Fruit fly (Drosophila melanogaster) whole organism, embryonic: ENCODE data around the gene CG10353.

ENCODE experiments used
- CG11398 ChIP-seq: fragments of 200-800 bp; sonication (Bioruptor generic); optimal IDR thresholded peaks from 2 replicates; lab custom pipeline; 2016; ENCODE audit warnings: missing biosample characterization, missing genetic modification characterization
- CG11456 ChIP-seq: fragments of 200-800 bp; sonication (Bioruptor generic); IDR thresholded peaks from 3 replicates; pipeline ENCODE4 v1.3.6; 2022; ENCODE audit warnings: missing biosample characterization, missing genetic modification characterization
- CG12236 ChIP-seq: fragments of 200-800 bp; sonication (Bioruptor generic); optimal IDR thresholded peaks from 2 replicates; lab custom pipeline; 2016; ENCODE audit warnings: missing biosample characterization, missing genetic modification characterization
- CG12391 ChIP-seq: fragments of 200-800 bp; sonication (Bioruptor generic); optimal IDR thresholded peaks from 3 replicates; lab custom pipeline; 2018; ENCODE audit warnings: missing biosample characterization, mild to moderate bottlenecking, missing genetic modification characterization, moderate library complexity
- CG15269 ChIP-seq: fragments of 200-800 bp; sonication (Bioruptor generic); optimal IDR thresholded peaks from 2 replicates; lab custom pipeline; 2018; ENCODE audit warnings: missing biosample characterization, mild to moderate bottlenecking, missing genetic modification characterization, moderate library complexity
- CG17359 ChIP-seq: fragments of 200-800 bp; sonication (Bioruptor generic); optimal IDR thresholded peaks from 3 replicates; lab custom pipeline; 2018; ENCODE audit warnings: missing biosample characterization, mild to moderate bottlenecking, missing genetic modification characterization, moderate library complexity
- CG17612 ChIP-seq: fragments of 200-800 bp; sonication (Bioruptor generic); IDR thresholded peaks from 2 replicates; pipeline ENCODE4 v1.3.6; 2022; ENCODE audit warnings: missing biosample characterization, missing genetic modification characterization
- CG18476 ChIP-seq: fragments of 200-800 bp; sonication (Bioruptor generic); optimal IDR thresholded peaks from 2 replicates; lab custom pipeline; 2016; ENCODE audit warnings: missing biosample characterization, mild to moderate bottlenecking, missing genetic modification characterization
- CG18764 ChIP-seq: fragments of 200-800 bp; sonication (Bioruptor generic); optimal IDR thresholded peaks from 3 replicates; lab custom pipeline; 2016; ENCODE audit warnings: missing biosample characterization, missing genetic modification characterization
- CG2129 ChIP-seq: fragments of 200-800 bp; sonication (Bioruptor generic); IDR thresholded peaks from 2 replicates; pipeline ENCODE4 v1.3.6; 2022; ENCODE audit warnings: missing biosample characterization, missing genetic modification characterization; ENCODE audit not compliant: partially characterized antibody
- CG30431 ChIP-seq: fragments of 200-800 bp; sonication (Bioruptor generic); optimal IDR thresholded peaks from 2 replicates; lab custom pipeline; 2017; ENCODE audit warnings: missing biosample characterization, missing genetic modification characterization
- CG3163 ChIP-seq: fragments of 200-800 bp; sonication (Bioruptor generic); optimal IDR thresholded peaks from 3 replicates; lab custom pipeline; 2016; ENCODE audit warnings: missing biosample characterization, missing genetic modification characterization
- CG3726 ChIP-seq: fragments of 200-800 bp; sonication (Bioruptor generic); IDR thresholded peaks from 3 replicates; pipeline ENCODE4, ENCODE4 v1.3.6; 2022; ENCODE audit warnings: missing biosample characterization, missing genetic modification characterization
- CG4617 ChIP-seq: fragments of 200-800 bp; sonication (Bioruptor generic); optimal IDR thresholded peaks from 3 replicates; lab custom pipeline; 2016; ENCODE audit warnings: missing biosample characterization, missing genetic modification characterization, borderline replicate concordance
- CG4707 ChIP-seq: fragments of 200-800 bp; sonication (Bioruptor generic); optimal IDR thresholded peaks from 2 replicates; lab custom pipeline; 2018; ENCODE audit warnings: missing biosample characterization, mild to moderate bottlenecking, missing genetic modification characterization, moderate library complexity
- CG6654 ChIP-seq: fragments of 200-800 bp; sonication (Bioruptor generic); optimal IDR thresholded peaks from 2 replicates; lab custom pipeline; 2017; ENCODE audit warnings: missing biosample characterization, mild to moderate bottlenecking, missing genetic modification characterization
- CG6765 ChIP-seq: fragments of 200-800 bp; sonication (Bioruptor generic); optimal IDR thresholded peaks from 3 replicates; lab custom pipeline; 2017; ENCODE audit warnings: missing biosample characterization, mild to moderate bottlenecking, missing genetic modification characterization
- CG7556 ChIP-seq: fragments of 200-800 bp; sonication (Bioruptor generic); optimal IDR thresholded peaks from 2 replicates; lab custom pipeline; 2017; ENCODE audit warnings: missing biosample characterization, mild to moderate bottlenecking, missing genetic modification characterization
- CG7928 ChIP-seq: fragments of 200-800 bp; sonication (Bioruptor generic); optimal IDR thresholded peaks from 2 replicates; lab custom pipeline; 2017; ENCODE audit warnings: missing biosample characterization, mild to moderate bottlenecking, missing genetic modification characterization
- CG8290 ChIP-seq, 3 experiments: fragments of 200-800 bp; sonication (Bioruptor generic); optimal IDR thresholded peaks; 2 replicates each; lab custom pipeline; 2016 to 2019; ENCODE audit warnings: missing biosample characterization in 3 of 3, missing genetic modification characterization in 3 of 3, mild to moderate bottlenecking in 2 of 3, moderate library complexity in 1 of 3
- CG8359 ChIP-seq: fragments of 200-800 bp; sonication (Bioruptor generic); optimal IDR thresholded peaks from 2 replicates; lab custom pipeline; 2017; ENCODE audit warnings: missing biosample characterization, mild to moderate bottlenecking, missing genetic modification characterization, borderline replicate concordance
- CTCF ChIP-seq: fragments of 200-800 bp; sonication (Bioruptor generic); optimal IDR thresholded peaks from 2 replicates; lab custom pipeline; 2017; ENCODE audit warnings: missing biosample characterization, mild to moderate bottlenecking, missing genetic modification characterization, moderate library complexity
- Dbx ChIP-seq: fragments of 200-800 bp; sonication (Bioruptor generic); IDR thresholded peaks from 3 replicates; pipeline ENCODE4 v1.3.6; 2022; ENCODE audit warnings: missing biosample characterization, missing genetic modification characterization
- Dek ChIP-seq: fragments of 200-800 bp; sonication (Bioruptor generic); optimal IDR thresholded peaks from 3 replicates; lab custom pipeline; 2019; ENCODE audit warnings: missing biosample characterization, mild to moderate bottlenecking, missing genetic modification characterization, moderate library complexity
- Dip3 ChIP-seq: fragments of 200-800 bp; sonication (Bioruptor generic); optimal IDR thresholded peaks from 3 replicates; lab custom pipeline; 2016; ENCODE audit warnings: missing biosample characterization, missing genetic modification characterization
- Doc3 ChIP-seq: fragments of 200-800 bp; sonication (Bioruptor generic); IDR thresholded peaks from 3 replicates; pipeline ENCODE4 v1.3.6; 2022; ENCODE audit warnings: missing biosample characterization, missing genetic modification characterization; ENCODE audit not compliant: partially characterized antibody
- Dp ChIP-seq: fragments of 200-800 bp; sonication (Bioruptor generic); optimal IDR thresholded peaks from 2 replicates; lab custom pipeline; 2018; ENCODE audit warnings: missing biosample characterization, mild to moderate bottlenecking, missing genetic modification characterization, moderate library complexity
- Hmx ChIP-seq: fragments of 200-800 bp; sonication (Bioruptor generic); optimal IDR thresholded peaks from 2 replicates; lab custom pipeline; 2016; ENCODE audit warnings: missing biosample characterization, missing genetic modification characterization
- Mes4 ChIP-seq: fragments of 200-800 bp; sonication (Bioruptor generic); optimal IDR thresholded peaks from 2 replicates; lab custom pipeline; 2016; ENCODE audit warnings: missing biosample characterization, missing genetic modification characterization
- Mrtf ChIP-seq: fragments of 200-800 bp; sonication (Bioruptor generic); IDR thresholded peaks from 3 replicates; pipeline ENCODE4 v1.3.6; 2022; ENCODE audit warnings: missing biosample characterization, missing genetic modification characterization
- Myb ChIP-seq: fragments of 200-800 bp; sonication (Bioruptor generic); optimal IDR thresholded peaks from 2 replicates; lab custom pipeline; 2016; ENCODE audit warnings: missing biosample characterization, missing genetic modification characterization
- NC2β ChIP-seq: fragments of 200-800 bp; sonication (Bioruptor generic); optimal IDR thresholded peaks from 2 replicates; lab custom pipeline; 2016; ENCODE audit warnings: missing biosample characterization, missing genetic modification characterization
- Ptx1 ChIP-seq: fragments of 200-800 bp; sonication (Bioruptor generic); IDR thresholded peaks from 2 replicates; pipeline ENCODE4 v1.3.6; 2022; ENCODE audit warnings: missing biosample characterization, missing genetic modification characterization
- Rfx ChIP-seq: fragments of 200-800 bp; sonication (Bioruptor generic); IDR thresholded peaks from 2 replicates; pipeline ENCODE4 v1.3.6; 2022; ENCODE audit warnings: missing biosample characterization, missing genetic modification characterization
- Usf ChIP-seq: fragments of 200-800 bp; sonication (Bioruptor generic); optimal IDR thresholded peaks from 2 replicates; lab custom pipeline; 2017; ENCODE audit warnings: missing genotype, missing biosample characterization, missing genetic modification characterization
- bowl ChIP-seq: fragments of 200-800 bp; sonication (Bioruptor generic); IDR thresholded peaks from 2 replicates; pipeline ENCODE4 v1.3.6; 2022; ENCODE audit warnings: missing biosample characterization, missing genetic modification characterization
- h ChIP-seq: fragments of >200 bp; optimal IDR thresholded peaks from 2 replicates; lab custom pipeline; 2017
- hbn ChIP-seq: fragments of 200-800 bp; sonication (Bioruptor generic); IDR thresholded peaks from 2 replicates; pipeline ENCODE4 v1.3.6; 2022; ENCODE audit warnings: missing biosample characterization, missing genetic modification characterization; ENCODE audit not compliant: partially characterized antibody
- hkb ChIP-seq, 2 experiments: fragments of 200-800 bp in 1 of 2; fragments of >200 bp in 1 of 2; sonication (Bioruptor generic) in 1 of 2; IDR thresholded peaks in 1 of 2; optimal IDR thresholded peaks in 1 of 2; 2 replicates each; pipeline versions ENCODE4 v1.3.6 to Lab custom; 2017 to 2022; ENCODE audit warnings: missing biosample characterization in 1 of 2, missing genetic modification characterization in 1 of 2
- insv ChIP-seq, 2 experiments: fragments of 200-800 bp; sonication (Bioruptor generic); optimal IDR thresholded peaks; 3 replicates each; lab custom pipeline; 2016 to 2018; ENCODE audit warnings: missing biosample characterization in 2 of 2, missing genetic modification characterization in 2 of 2
- lmd ChIP-seq: fragments of 200-800 bp; sonication (Bioruptor generic); IDR thresholded peaks from 2 replicates; pipeline ENCODE4 v1.3.6; 2022; ENCODE audit warnings: missing biosample characterization, missing genetic modification characterization
- mirr ChIP-seq: fragments of 200-800 bp; sonication (Bioruptor generic); optimal IDR thresholded peaks from 3 replicates; lab custom pipeline; 2018; ENCODE audit warnings: missing biosample characterization, mild to moderate bottlenecking, missing genetic modification characterization
- sens-2 ChIP-seq: fragments of 200-800 bp; sonication (Bioruptor generic); IDR thresholded peaks from 2 replicates; pipeline ENCODE4 v1.3.6; 2022; ENCODE audit warnings: missing biosample characterization, missing genetic modification characterization
- sob ChIP-seq: fragments of 200-800 bp; sonication (Bioruptor generic); IDR thresholded peaks from 2 replicates; pipeline ENCODE4 v1.3.6; 2022; ENCODE audit warnings: missing biosample characterization, missing genetic modification characterization
- sr ChIP-seq: fragments of 200-800 bp; sonication (Bioruptor generic); IDR thresholded peaks from 3 replicates; pipeline ENCODE4 v1.3.6; 2022; ENCODE audit warnings: missing biosample characterization, missing genetic modification characterization
- tna ChIP-seq: fragments of 200-800 bp; sonication (Bioruptor generic); IDR thresholded peaks from 2 replicates; pipeline ENCODE4 v1.3.6; 2022; ENCODE audit warnings: missing biosample characterization, missing genetic modification characterization; ENCODE audit not compliant: partially characterized antibody
- toy ChIP-seq: fragments of 200-800 bp; sonication (Bioruptor generic); IDR thresholded peaks from 2 replicates; pipeline ENCODE4 v1.3.6; 2022; ENCODE audit warnings: missing biosample characterization, missing genetic modification characterization
- trh ChIP-seq: fragments of 200-800 bp; sonication (Bioruptor generic); optimal IDR thresholded peaks from 2 replicates; lab custom pipeline; 2016; ENCODE audit warnings: missing biosample characterization, missing genetic modification characterization
- twi ChIP-seq: fragments of 200-800 bp; optimal IDR thresholded peaks from 2 replicates; lab custom pipeline; 2019; ENCODE audit warnings: missing biosample characterization, mild to moderate bottlenecking, missing genetic modification characterization, moderate library complexity
- unpg ChIP-seq: fragments of 200-800 bp; sonication (Bioruptor generic); optimal IDR thresholded peaks from 3 replicates; lab custom pipeline; 2018; ENCODE audit warnings: missing biosample characterization, mild to moderate bottlenecking, missing genetic modification characterization, moderate library complexity

The CG10353 gene

DNA sequence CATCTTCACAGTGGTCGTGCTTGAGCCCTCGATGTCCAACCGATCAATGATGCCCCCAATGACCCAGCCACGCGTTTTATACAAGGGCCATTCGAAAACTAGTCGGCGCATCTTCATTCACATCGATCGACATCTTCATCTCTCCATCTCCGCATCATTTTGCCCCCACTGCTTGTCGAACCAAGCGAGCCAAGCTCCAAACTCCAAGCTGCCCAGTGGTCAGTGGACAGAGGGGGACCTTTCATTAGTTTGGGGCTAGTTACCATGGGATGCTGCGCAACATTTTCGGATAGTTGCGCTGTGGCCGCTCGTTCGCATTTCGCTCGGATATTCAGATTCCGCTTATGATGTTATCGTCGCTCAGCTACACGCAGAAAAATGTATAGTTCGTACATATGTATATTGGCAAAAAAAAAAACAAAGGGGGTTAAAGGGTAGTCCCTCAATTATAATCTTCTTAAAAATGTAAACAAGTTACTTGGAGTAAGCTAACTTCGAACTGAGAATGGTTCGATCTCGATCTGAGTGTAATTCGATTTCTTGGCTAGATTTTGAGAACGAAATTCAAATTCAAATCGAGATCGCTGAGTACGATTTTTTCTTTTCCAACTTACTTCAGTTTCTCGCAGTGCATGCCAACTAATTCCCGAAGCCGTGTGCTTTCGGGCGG is 40.8 kb downstream of the CG10353 start, which contains the start of gene CG15740 (continued):
- TF ChIP-seq sens-2 (GFP tag; lab: Robert Waterston, UW) (no peak), CTCF (no peak), lmd (peak; percentile 72), twi (tag; lab: Kevin White, UChicago) (no peak), Dek (tag; lab: Kevin White, UChicago) (no peak), unpg (GFP tag; lab: Kevin White, UChicago) (peak; percentile 16), CG12236 (GFP tag; lab: Kevin White, UChicago) (no peak), Usf (GFP tag; lab: Kevin White, UChicago) (no peak), CG8290 (GFP tag; optimal IDR thresholded peaks at IDR 0.05; lab: Kevin White, UChicago) (no peak), CG8290 (tag; optimal IDR thresholded peaks at IDR 0.05; lab: Kevin White, UChicago) (no peak), CG4707 (GFP tag; lab: Kevin White, UChicago) (no peak), Mes4 (no peak), Dip3 (no peak), bowl (no peak), sr (GFP tag; lab: Robert Waterston, UW) (no peak), CG4617 (no peak), insv (GFP tag; optimal IDR thresholded peaks at IDR 0.05; lab: Kevin White, UChicago) (no peak), toy (no peak), CG8359 (GFP tag; lab: Kevin White, UChicago) (no peak), Mrtf (GFP tag; lab: Robert Waterston, UW) (no peak), Hmx (no peak), NC2β (GFP tag; lab: Kevin White, UChicago) (no peak), CG15269 (tag; lab: Kevin White, UChicago) (peak; percentile 56), CG12391 (peak; percentile 12), CG11456 (GFP tag; lab: Robert Waterston, UW) (0 out of 3 replicates have a peak, but pooled peaks have one; percentile 9), mirr (no peak), trh (GFP tag; lab: Kevin White, UChicago) (no peak), hkb (optimal IDR thresholded peaks at IDR 0.05; lab: Kevin White, UChicago) (no peak), hkb (GFP tag; IDR thresholded peaks at IDR 0.05; lab: Robert Waterston, UW) (peak; percentile 77), CG7928 (GFP tag; lab: Kevin White, UChicago) (no peak), Myb (GFP tag; lab: Kevin White, UChicago) (no peak), CG2129 (GFP tag; lab: Robert Waterston, UW) (no peak), CG18764 (GFP tag; lab: Kevin White, UChicago) (no peak), CG17612 (GFP tag; lab: Robert Waterston, UW) (no peak), hbn (GFP tag; lab: Robert Waterston, UW) (no peak), Dp (GFP tag; lab: Kevin White, UChicago) (no peak), Rfx (GFP tag; lab: Robert Waterston, UW) (peak; percentile 48; the same call in 1 of the 2 replicates), Dbx (no peak), CG7556 (GFP tag; lab: Kevin White, UChicago) (peak; percentile 47), Ptx1 (peak; percentile 78), CG3163 (no peak), h (lab: Kevin White, UChicago) (no peak), CG30431 (GFP tag; lab: Kevin White, UChicago) (no peak), Doc3 (no peak), sob (GFP tag; lab: Robert Waterston, UW) (peak; percentile 25; the same call in 1 of the 2 replicates), CG18476 (GFP tag; lab: Kevin White, UChicago) (no peak), CG6765 (no peak), CG6654 (GFP tag; lab: Kevin White, UChicago) (no peak), CG17359 (tag; lab: Kevin White, UChicago) (peak; percentile 42), CG11398 (GFP tag; lab: Kevin White, UChicago) (no peak), CG3726 (GFP tag; lab: Robert Waterston, UW) (no peak), tna (no peak)
